Worm (Caenorhabditis elegans) whole organism, L4 larva: ENCODE measurements around the gene set-26.
"Not testable (repeated sequence)": the region's sequence is repeated elsewhere in the genome, so short reads cannot be mapped to it uniquely, and the experiment has no call there.

Source experiments
- F10B5.3 ChIP-seq: sonication (generic microtip); optimal IDR thresholded peaks from 2 replicates; lab custom pipeline; 2016; ENCODE audit warnings: mild to moderate bottlenecking, missing genetic modification characterization, missing compliant biosample characterization
- F26F4.8 ChIP-seq: fragments of 200-800 bp; sonication (Bioruptor generic); conservative IDR thresholded peaks from 2 replicates; pipeline ENCODE4 v1.3.6; 2022; ENCODE audit warnings: missing genetic modification characterization, missing compliant biosample characterization
- F37D6.2 ChIP-seq: sonication (generic microtip); optimal IDR thresholded peaks from 2 replicates; lab custom pipeline; 2016; ENCODE audit warnings: mild to moderate bottlenecking, missing genetic modification characterization, missing compliant biosample characterization
- F44E2.7 ChIP-seq: fragments of 200-800 bp; sonication (Bioruptor generic); IDR thresholded peaks from 2 replicates; pipeline ENCODE4 v2.1.2; 2022; ENCODE audit warnings: missing genetic modification characterization, missing compliant biosample characterization
- aha-1 ChIP-seq: fragments of 150-350 bp; peaks from one replicate; lab custom pipeline; 2014; ENCODE audit warnings: missing biosample characterization, missing genetic modification characterization
- ama-1 ChIP-seq: fragments of 150-350 bp; optimal IDR thresholded peaks from 2 replicates; lab custom pipeline; 2014; ENCODE audit warnings: inconsistent platforms, mixed read lengths
- arid-1 ChIP-seq: fragments of 200-800 bp; sonication (Bioruptor generic); conservative IDR thresholded peaks from 2 replicates; pipeline ENCODE4 v1.3.6; 2022; ENCODE audit warnings: missing genetic modification reagents, missing genetic modification characterization, missing compliant biosample characterization
- ceh-20 ChIP-seq: fragments of 200-800 bp; sonication (Bioruptor generic); IDR thresholded peaks from 2 replicates; pipeline ENCODE4 v1.3.6; 2022; ENCODE audit warnings: missing genetic modification reagents, missing genetic modification characterization, missing compliant biosample characterization
- ceh-82 ChIP-seq: sonication (generic microtip); optimal IDR thresholded peaks from 2 replicates; lab custom pipeline; 2017; ENCODE audit warnings: missing biosample characterization, missing genetic modification characterization
- cey-2 ChIP-seq: sonication (generic microtip); optimal IDR thresholded peaks from 3 replicates; lab custom pipeline; 2017; ENCODE audit warnings: missing genetic modification characterization, mild to moderate bottlenecking, missing compliant biosample characterization, antibody characterized with exemption, borderline replicate concordance; ENCODE audit not compliant: insufficient read depth
- daf-16 ChIP-seq, 3 experiments: sonication (generic microtip); optimal IDR thresholded peaks; 2 replicates each; lab custom pipeline; 2016 to 2017; ENCODE audit warnings: missing genetic modification characterization in 3 of 3, missing genetic modification reagents in 3 of 3, mild to moderate bottlenecking in 2 of 3, missing compliant biosample characterization in 2 of 3, missing biosample characterization in 1 of 3, moderate library complexity in 1 of 3
- daf-19 ChIP-seq: fragments of 200-800 bp; sonication (Bioruptor generic); conservative IDR thresholded peaks from 2 replicates; pipeline ENCODE4 v1.3.6; 2022; ENCODE audit warnings: missing genetic modification characterization, missing compliant biosample characterization
- dmd-6 ChIP-seq: fragments of 200-800 bp; sonication (Bioruptor generic); IDR thresholded peaks from 2 replicates; pipeline ENCODE4 v1.3.6; 2022; ENCODE audit warnings: missing genetic modification reagents, missing genetic modification characterization, missing compliant biosample characterization
- dve-1 ChIP-seq: sonication (generic microtip); optimal IDR thresholded peaks from 2 replicates; lab custom pipeline; 2017; ENCODE audit warnings: antibody characterized with exemption, mild to moderate bottlenecking, missing genetic modification characterization, missing compliant biosample characterization; ENCODE audit not compliant: insufficient read depth
- fkh-10 ChIP-seq: fragments of 150-350 bp; optimal IDR thresholded peaks from 2 replicates; lab custom pipeline; 2014; ENCODE audit warnings: missing biosample characterization, missing genetic modification reagents, missing genetic modification characterization
- hlh-11 ChIP-seq: fragments of 200-800 bp; sonication (Bioruptor generic); optimal IDR thresholded peaks from 2 replicates; lab custom pipeline; 2018; ENCODE audit warnings: mild to moderate bottlenecking, missing genetic modification characterization, missing compliant biosample characterization
- hmg-1.1 ChIP-seq: fragments of 200-800 bp; sonication (Bioruptor generic); IDR thresholded peaks from 2 replicates; pipeline ENCODE4 v1.3.6; 2022; ENCODE audit warnings: missing genetic modification reagents, missing genetic modification characterization, missing compliant biosample characterization
- jun-1 ChIP-seq: fragments of 150-350 bp; optimal IDR thresholded peaks from 2 replicates; lab custom pipeline; 2014; ENCODE audit warnings: missing biosample characterization, missing genetic modification reagents, missing genetic modification characterization
- lir-3 ChIP-seq: sonication (generic microtip); optimal IDR thresholded peaks from 2 replicates; lab custom pipeline; 2016; ENCODE audit warnings: mild to moderate bottlenecking, missing genetic modification characterization, missing compliant biosample characterization
- madf-5 ChIP-seq, 2 experiments: fragments of 200-800 bp; sonication (Bioruptor generic); IDR thresholded peaks; 2 replicates each; pipeline ENCODE4 v1.3.6; 2022; ENCODE audit warnings: missing compliant biosample characterization in 2 of 2, missing genetic modification characterization in 2 of 2
- mdl-1 ChIP-seq, 2 experiments: fragments of 150-350 bp in 1 of 2; sonication (generic microtip) in 1 of 2; optimal IDR thresholded peaks; 2 replicates each; lab custom pipeline; 2014 to 2017; ENCODE audit warnings: missing biosample characterization in 2 of 2, missing genetic modification characterization in 2 of 2
- mxl-2 ChIP-seq: fragments of 200-800 bp; sonication (Bioruptor generic); conservative IDR thresholded peaks from 2 replicates; pipeline ENCODE4 v1.3.6; 2022; ENCODE audit warnings: missing genetic modification reagents, missing genetic modification characterization, missing compliant biosample characterization
- nhr-111 ChIP-seq: fragments of 200-800 bp; sonication (Bioruptor generic); optimal IDR thresholded peaks from 2 replicates; lab custom pipeline; 2018; ENCODE audit warnings: mild to moderate bottlenecking, missing genetic modification characterization, missing compliant biosample characterization
- nhr-42 ChIP-seq: fragments of 200-800 bp; sonication (Bioruptor generic); IDR thresholded peaks from 2 replicates; pipeline ENCODE4 v1.3.6; 2022; ENCODE audit warnings: missing genetic modification characterization, missing compliant biosample characterization
- nhr-76 ChIP-seq: fragments of 150-350 bp; optimal IDR thresholded peaks from 2 replicates; lab custom pipeline; 2014; ENCODE audit warnings: missing biosample characterization, missing genetic modification characterization
- pha-4 ChIP-seq, 2 experiments: fragments of 150-350 bp in 1 of 2; fragments of 200-800 bp in 1 of 2; sonication (Bioruptor generic) in 1 of 2; IDR thresholded peaks in 1 of 2; optimal IDR thresholded peaks in 1 of 2; 2 replicates each; pipeline versions ENCODE4 v1.3.6 to Lab custom; 2014 to 2022; ENCODE audit warnings: missing genetic modification characterization in 2 of 2, missing genetic modification reagents in 2 of 2, missing biosample characterization in 1 of 2, missing compliant biosample characterization in 1 of 2
- php-3 ChIP-seq: fragments of 200-800 bp; sonication (Bioruptor generic); IDR thresholded peaks from 2 replicates; pipeline ENCODE4 v1.3.6; 2022; ENCODE audit warnings: missing genetic modification reagents, missing genetic modification characterization, missing compliant biosample characterization
- skn-1 ChIP-seq: fragments of 150-350 bp; optimal IDR thresholded peaks from 2 replicates; lab custom pipeline; 2014; ENCODE audit warnings: missing biosample characterization, missing genetic modification characterization
- snpc-1.2 ChIP-seq: fragments of 200-800 bp; sonication (Bioruptor generic); IDR thresholded peaks from 2 replicates; pipeline ENCODE4 v1.3.6; 2022; ENCODE audit warnings: missing genetic modification reagents, missing genetic modification characterization, missing compliant biosample characterization
- snpc-4 ChIP-seq: fragments of 150-350 bp; optimal IDR thresholded peaks from 2 replicates; lab custom pipeline; 2014; ENCODE audit warnings: missing biosample characterization, missing genetic modification characterization
- spr-1 ChIP-seq: sonication (generic microtip); optimal IDR thresholded peaks from 2 replicates; lab custom pipeline; 2016; ENCODE audit warnings: mild to moderate bottlenecking, missing genetic modification characterization, missing compliant biosample characterization
- tag-97 ChIP-seq: fragments of 200-800 bp; sonication (Bioruptor generic); IDR thresholded peaks from 2 replicates; pipeline ENCODE4 v1.3.6; 2022; ENCODE audit warnings: missing genetic modification characterization, missing compliant biosample characterization
- unc-130 ChIP-seq: sonication (generic microtip); optimal IDR thresholded peaks from 2 replicates; lab custom pipeline; 2016; ENCODE audit warnings: missing genetic modification reagents, missing genetic modification characterization, missing compliant biosample characterization
- zip-11 ChIP-seq: fragments of 200-800 bp; sonication (Bioruptor generic); IDR thresholded peaks from 2 replicates; pipeline ENCODE4 v1.3.6; 2022; ENCODE audit warnings: missing genetic modification characterization, missing compliant biosample characterization
- zip-2 ChIP-seq: fragments of 150-350 bp; optimal IDR thresholded peaks from 2 replicates; lab custom pipeline; 2014; ENCODE audit warnings: missing biosample characterization, missing genetic modification characterization
- ztf-7 ChIP-seq: fragments of 150-350 bp; optimal IDR thresholded peaks from 2 replicates; lab custom pipeline; 2014; ENCODE audit warnings: missing biosample characterization, missing genetic modification characterization

Gene set-26

DNA sequence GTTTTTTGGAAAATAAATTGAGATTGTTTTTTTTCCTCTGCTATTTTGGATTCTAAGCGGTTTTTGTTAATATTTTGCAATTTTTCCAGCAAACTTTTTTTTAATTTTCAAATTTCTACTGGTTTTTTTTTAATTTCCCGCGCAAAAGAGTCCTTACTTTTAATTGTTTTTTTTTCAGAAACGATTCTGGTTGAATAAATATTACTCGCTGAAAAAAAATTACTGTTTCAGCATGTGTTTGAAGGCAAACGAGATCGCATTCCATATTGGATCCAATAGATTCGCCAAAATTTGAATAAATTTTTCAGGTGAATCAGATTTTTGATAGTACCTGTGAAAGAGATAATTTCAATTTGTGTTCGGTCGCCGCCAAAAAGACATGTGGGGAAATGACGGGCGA is 25.9 kb downstream of the set-26 start:
- TF ChIP-seq snpc-1.2, result peak; percentile 54; the same call in 1 of the 2 replicates
- peak; percentile 87 for TF ChIP-seq aha-1 (tag; lab: Kevin White, UChicago)
- TF ChIP-seq unc-130 (GFP tag; lab: Kevin White, UChicago), result no peak
- TF ChIP-seq ama-1 (lab: Kevin White, UChicago), result no peak
- TF ChIP-seq, all 104 proteins: peak for 2

DNA sequence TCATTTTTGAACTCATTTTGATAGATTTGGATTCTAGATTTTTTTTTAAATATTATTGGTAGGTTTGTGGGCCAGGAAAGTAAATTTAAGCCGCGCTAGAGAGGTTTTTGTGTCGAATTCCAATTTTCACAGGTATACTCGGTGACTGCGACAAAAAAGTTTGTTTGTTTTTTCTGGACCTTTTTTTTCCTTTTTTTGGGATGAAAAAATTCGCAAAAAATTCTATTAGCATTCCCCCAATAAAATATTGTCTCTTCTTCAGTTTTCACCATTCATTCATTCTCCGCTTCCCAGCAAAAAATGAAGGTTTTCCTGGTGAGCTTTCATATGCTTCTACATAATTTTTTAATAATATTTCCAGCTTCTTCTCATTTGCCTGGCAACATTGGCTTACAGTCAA is 26.6 kb downstream of the set-26 start, which contains the start of gene Y51H4A.936:
Gene Y51H4A.936 (plus strand): TSS at position 301 of the 400 bp plus-strand sequence.
- TF ChIP-seq snpc-1.2, result no peak
- TF ChIP-seq ceh-20 (GFP tag; lab: Robert Waterston, UW), result no peak
- TF ChIP-seq lir-3 (tag; lab: Kevin White, UChicago), result no peak
- TF ChIP-seq ztf-7 (tag; lab: Kevin White, UChicago), result no peak
- no peak for TF ChIP-seq F10B5.3
- no peak for TF ChIP-seq dmd-6 (GFP tag; lab: Robert Waterston, UW)
- no peak for TF ChIP-seq daf-19 (GFP tag; lab: Robert Waterston, UW)
- TF ChIP-seq cey-2, result no peak
- TF ChIP-seq zip-11, result no peak
- no peak for TF ChIP-seq pha-4 (GFP tag; IDR thresholded peaks at IDR 0.05; lab: Robert Waterston, UW)
- TF ChIP-seq pha-4 (tag; optimal IDR thresholded peaks at IDR 0.05; lab: Kevin White, UChicago), result no peak
- TF ChIP-seq dve-1 (tag; lab: Kevin White, UChicago), result no peak
- TF ChIP-seq php-3 (GFP tag; lab: Robert Waterston, UW), result no peak
- TF ChIP-seq arid-1, result no peak
- no peak for TF ChIP-seq jun-1
- TF ChIP-seq tag-97 (GFP tag; lab: Robert Waterston, UW), result no peak
- no peak for TF ChIP-seq nhr-76
- no peak for TF ChIP-seq snpc-4 (tag; lab: Kevin White, UChicago)

DNA sequence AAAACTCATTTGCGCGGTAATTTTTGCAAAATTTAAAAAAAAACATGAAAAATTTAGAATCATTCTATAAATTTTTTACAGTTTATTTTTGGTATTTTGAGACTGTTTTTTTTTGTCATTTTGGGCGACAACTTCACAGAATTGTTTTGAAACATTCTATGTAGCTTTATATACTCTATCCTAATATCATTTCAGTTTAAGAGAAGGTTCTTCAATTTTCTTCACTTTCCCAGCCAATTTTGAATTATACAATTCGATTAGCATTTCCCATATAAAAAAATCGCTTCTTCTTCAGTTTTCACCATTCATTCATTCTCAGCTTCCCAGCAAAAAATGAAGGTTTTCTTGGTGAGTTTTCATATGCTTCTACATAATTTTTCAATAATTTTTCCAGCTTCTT is 28.0 kb downstream of the set-26 start, which contains the start of gene fipr-28:
Gene fipr-28 (plus strand): TSS at position 301 of the 400 bp plus-strand sequence.
- TF ChIP-seq hmg-1.1 (GFP tag; lab: Robert Waterston, UW), result no peak
- no peak for TF ChIP-seq skn-1 (tag; lab: Kevin White, UChicago)
- TF ChIP-seq daf-16 (GFP tag; optimal IDR thresholded peaks at IDR 0.05; lab: Kevin White, UChicago), result no peak
- no peak for TF ChIP-seq daf-16 (tag; optimal IDR thresholded peaks at IDR 0.05; lab: Kevin White, UChicago)
- TF ChIP-seq spr-1 (tag; lab: Kevin White, UChicago), result no peak
- no peak for TF ChIP-seq zip-2 (tag; lab: Kevin White, UChicago)
- no peak for TF ChIP-seq nhr-42 (GFP tag; lab: Robert Waterston, UW)
- TF ChIP-seq mxl-2 (GFP tag; lab: Robert Waterston, UW), result no peak
- no peak for TF ChIP-seq madf-5 (GFP tag; IDR thresholded peaks at IDR 0.05; lab: Robert Waterston, UW)
- TF ChIP-seq nhr-111 (GFP tag; lab: Kevin White, UChicago), result no peak
- no peak for TF ChIP-seq mdl-1 (tag; optimal IDR thresholded peaks at IDR 0.05; lab: Kevin White, UChicago)
- no peak for TF ChIP-seq dmd-6 (GFP tag; lab: Robert Waterston, UW)
- no peak for TF ChIP-seq F37D6.2
- TF ChIP-seq snpc-1.2, result no peak
- no peak for TF ChIP-seq lir-3 (tag; lab: Kevin White, UChicago)
- TF ChIP-seq F44E2.7 (GFP tag; lab: Robert Waterston, UW), result no peak
- TF ChIP-seq ztf-7 (tag; lab: Kevin White, UChicago), result no peak
- no peak for TF ChIP-seq ceh-82 (tag; lab: Kevin White, UChicago)

DNA sequence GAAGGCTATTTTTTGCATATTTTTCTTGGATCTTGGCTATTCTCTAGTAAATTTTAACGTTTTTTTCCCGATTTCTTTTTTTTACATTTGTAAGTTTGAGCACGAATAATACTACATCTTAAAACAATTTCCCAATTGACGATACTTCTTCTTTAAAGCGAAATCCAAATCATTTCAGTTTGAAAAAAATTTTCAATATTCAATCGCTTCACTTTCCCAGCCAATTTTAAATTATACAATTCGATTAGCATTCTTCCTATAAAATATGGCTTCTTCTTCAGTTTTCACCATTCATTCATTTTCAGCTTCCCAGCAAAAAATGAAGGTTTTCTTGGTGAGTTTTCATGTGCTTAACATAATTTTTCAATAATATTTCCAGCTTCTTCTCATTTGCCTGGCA is 29.8 kb downstream of the set-26 start, which contains the start of gene fip-7:
Gene fip-7 (plus strand): TSS at position 301 of the 400 bp plus-strand sequence.
- TF ChIP-seq hlh-11 (tag; lab: Kevin White, UChicago); fkh-10; F26F4.8 (GFP tag; lab: Robert Waterston, UW): not testable (repeated sequence)
- TF ChIP-seq, all 104 proteins: peak for 0; not testable (repeated sequence) for 104
